Worm (Caenorhabditis elegans) whole organism, early embryonic: ENCODE data around the gene C33A11.2.

Experiments used
- B0310.2 ChIP-seq: sonication (generic microtip); optimal IDR thresholded peaks from 2 replicates; lab custom pipeline; 2016; ENCODE audit warnings: mild to moderate bottlenecking, missing genetic modification characterization, missing compliant biosample characterization
- F13C5.2 ChIP-seq: sonication (generic microtip); optimal IDR thresholded peaks from 2 replicates; lab custom pipeline; 2017; ENCODE audit warnings: mild to moderate bottlenecking, missing genetic modification characterization, inconsistent platforms, missing compliant biosample characterization
- aly-1 ChIP-seq: sonication (generic microtip); optimal IDR thresholded peaks from 2 replicates; lab custom pipeline; 2016; ENCODE audit warnings: missing genetic modification characterization, missing compliant biosample characterization
- ama-1 ChIP-seq: fragments of 150-350 bp; optimal IDR thresholded peaks from 2 replicates; lab custom pipeline; 2014
- ceh-13 ChIP-seq: fragments of 200-800 bp; sonication (Bioruptor generic); optimal IDR thresholded peaks from 2 replicates; lab custom pipeline; 2018; ENCODE audit warnings: mild to moderate bottlenecking, missing genetic modification characterization, missing compliant biosample characterization
- ceh-36 ChIP-seq: sonication (generic microtip); optimal IDR thresholded peaks from 2 replicates; lab custom pipeline; 2016; ENCODE audit warnings: missing genetic modification characterization, inconsistent platforms, missing compliant biosample characterization
- ets-7 ChIP-seq: sonication (generic microtip); optimal IDR thresholded peaks from 2 replicates; lab custom pipeline; 2016; ENCODE audit warnings: missing genotype, missing genetic modification characterization, missing compliant biosample characterization
- flt-1 ChIP-seq: fragments of 200-800 bp; sonication (Bioruptor generic); IDR thresholded peaks from 2 replicates; pipeline ENCODE4 v1.3.6; 2022; ENCODE audit warnings: missing genetic modification characterization, missing compliant biosample characterization
- hmbx-1 ChIP-seq: sonication (generic microtip); optimal IDR thresholded peaks from 2 replicates; lab custom pipeline; 2016; ENCODE audit warnings: mild to moderate bottlenecking, missing genetic modification characterization, missing compliant biosample characterization
- hmg-4 ChIP-seq: fragments of 200-800 bp; sonication (Bioruptor generic); optimal IDR thresholded peaks from 2 replicates; lab custom pipeline; 2018; ENCODE audit warnings: mild to moderate bottlenecking, missing genetic modification characterization, missing compliant biosample characterization
- hnd-1 ChIP-seq: sonication (generic microtip); optimal IDR thresholded peaks from 2 replicates; lab custom pipeline; 2016; ENCODE audit warnings: missing genetic modification characterization, missing compliant biosample characterization
- pes-1 ChIP-seq: fragments of 200-800 bp; sonication (Bioruptor generic); IDR thresholded peaks from 2 replicates; pipeline ENCODE4 v1.3.6; 2022; ENCODE audit warnings: missing genetic modification reagents, missing genetic modification characterization, missing compliant biosample characterization
- scrt-1 ChIP-seq: fragments of 200-800 bp; sonication (Bioruptor generic); IDR thresholded peaks from 2 replicates; pipeline ENCODE4 v1.3.6; 2022; ENCODE audit warnings: missing genetic modification characterization, missing compliant biosample characterization
- sea-1 ChIP-seq: fragments of 200-800 bp; sonication (Bioruptor generic); conservative IDR thresholded peaks from 2 replicates; pipeline ENCODE4 v1.3.6; 2022; ENCODE audit warnings: missing genetic modification characterization, missing compliant biosample characterization
- tbx-11 ChIP-seq: fragments of 200-800 bp; sonication (Bioruptor generic); IDR thresholded peaks from 2 replicates; pipeline ENCODE4 v1.3.6; 2022; ENCODE audit warnings: missing genetic modification characterization, missing compliant biosample characterization
- tbx-37 ChIP-seq: fragments of 200-800 bp; sonication (Bioruptor generic); conservative IDR thresholded peaks from 2 replicates; pipeline ENCODE4 v1.3.6; 2022; ENCODE audit warnings: missing genetic modification reagents, missing genetic modification characterization, missing compliant biosample characterization
- tra-4 ChIP-seq: sonication (generic microtip); optimal IDR thresholded peaks from 2 replicates; lab custom pipeline; 2017; ENCODE audit warnings: missing genetic modification characterization, missing compliant biosample characterization

The C33A11.2 gene

ce11 chrX:15365767-15366177 lies at the start of gene C33A11.2:
TSS of gene C33A11.2 (plus strand) at chrX:15365992.
- TF ChIP-seq F13C5.2 (tag; lab: Kevin White, UChicago) (no peak), flt-1 (GFP tag; lab: Robert Waterston, UW) (no peak), ceh-13 (GFP tag; lab: Kevin White, UChicago) (no peak), ceh-36 (no peak), B0310.2 (no peak)

- TF ChIP-seq hnd-1 (no peak), ama-1 (lab: Kevin White, UChicago) (no peak), hmg-4 (GFP tag; lab: Kevin White, UChicago) (no peak), scrt-1 (GFP tag; lab: Robert Waterston, UW) (no peak), flt-1 (GFP tag; lab: Robert Waterston, UW) (no peak), hmbx-1 (tag; lab: Kevin White, UChicago) (no peak), B0310.2 (no peak), tbx-11 (GFP tag; lab: Robert Waterston, UW) (no peak), ets-7 (tag; lab: Kevin White, UChicago) (no peak), F13C5.2 (tag; lab: Kevin White, UChicago) (no peak), ceh-36 (no peak), sea-1 (GFP tag; lab: Robert Waterston, UW) (no peak), tra-4 (tag; lab: Kevin White, UChicago) (no peak), pes-1 (GFP tag; lab: Robert Waterston, UW) (no peak), ceh-13 (GFP tag; lab: Kevin White, UChicago) (no peak), aly-1 (no peak), tbx-37 (no peak)
Observed at ce11 chrX:15317146-15317545, 48.6 kb upstream of the C33A11.2 start, which contains the start of gene glb-28. TSS of gene glb-28 (minus strand) at chrX:15317246.

ce11 chrX:15321217-15321616 lies 44.6 kb upstream of the C33A11.2 start:
- TF ChIP-seq aly-1 (no peak), pes-1 (GFP tag; lab: Robert Waterston, UW) (no peak), tbx-37 (no peak), tbx-11 (GFP tag; lab: Robert Waterston, UW) (no peak), F13C5.2 (tag; lab: Kevin White, UChicago) (no peak), ceh-13 (GFP tag; lab: Kevin White, UChicago) (no peak)

ce11 chrX:15321791-15322190 lies 44.0 kb upstream of the C33A11.2 start:
- TF ChIP-seq hmg-4 (GFP tag; lab: Kevin White, UChicago): no peak
- no peak for TF ChIP-seq pes-1 (GFP tag; lab: Robert Waterston, UW)
- TF ChIP-seq aly-1: no peak
- no peak for TF ChIP-seq hnd-1
- no peak for TF ChIP-seq tra-4 (tag; lab: Kevin White, UChicago)
- no peak for TF ChIP-seq scrt-1 (GFP tag; lab: Robert Waterston, UW)
- no peak for TF ChIP-seq ceh-13 (GFP tag; lab: Kevin White, UChicago)
- TF ChIP-seq tbx-37: no peak
- no peak for TF ChIP-seq tbx-11 (GFP tag; lab: Robert Waterston, UW)
- TF ChIP-seq ama-1 (lab: Kevin White, UChicago): no peak
- no peak for TF ChIP-seq B0310.2
- TF ChIP-seq ceh-36: no peak
- TF ChIP-seq ets-7 (tag; lab: Kevin White, UChicago): no peak

ce11 chrX:15325709-15326108 lies 40.1 kb upstream of the C33A11.2 start, which contains the start of gene Y15E3A.3:
TSS of gene Y15E3A.3 (minus strand) at chrX:15325809.
- TF ChIP-seq tbx-37 (no peak), aly-1 (no peak), flt-1 (GFP tag; lab: Robert Waterston, UW) (no peak), ceh-13 (GFP tag; lab: Kevin White, UChicago) (no peak), scrt-1 (GFP tag; lab: Robert Waterston, UW) (no peak), hnd-1 (no peak), hmg-4 (GFP tag; lab: Kevin White, UChicago) (no peak), tbx-11 (GFP tag; lab: Robert Waterston, UW) (no peak), ets-7 (tag; lab: Kevin White, UChicago) (no peak), pes-1 (GFP tag; lab: Robert Waterston, UW) (no peak), ama-1 (lab: Kevin White, UChicago) (no peak), sea-1 (GFP tag; lab: Robert Waterston, UW) (no peak), hmbx-1 (tag; lab: Kevin White, UChicago) (no peak), ceh-36 (no peak)

ce11 chrX:15327238-15327637 lies 38.6 kb upstream of the C33A11.2 start:
- TF ChIP-seq aly-1 (no peak), F13C5.2 (tag; lab: Kevin White, UChicago) (no peak), scrt-1 (GFP tag; lab: Robert Waterston, UW) (no peak), hnd-1 (no peak), ceh-36 (no peak), pes-1 (GFP tag; lab: Robert Waterston, UW) (no peak), hmbx-1 (tag; lab: Kevin White, UChicago) (no peak), tbx-37 (no peak), sea-1 (GFP tag; lab: Robert Waterston, UW) (no peak), flt-1 (GFP tag; lab: Robert Waterston, UW) (no peak), tbx-11 (GFP tag; lab: Robert Waterston, UW) (no peak), tra-4 (tag; lab: Kevin White, UChicago) (no peak), B0310.2 (no peak)

- TF ChIP-seq scrt-1 (GFP tag; lab: Robert Waterston, UW) (no peak), ama-1 (lab: Kevin White, UChicago) (no peak), B0310.2 (no peak), aly-1 (no peak), tbx-11 (GFP tag; lab: Robert Waterston, UW) (no peak), hmbx-1 (tag; lab: Kevin White, UChicago) (no peak), ceh-13 (GFP tag; lab: Kevin White, UChicago) (no peak), F13C5.2 (tag; lab: Kevin White, UChicago) (no peak), ets-7 (tag; lab: Kevin White, UChicago) (no peak), tra-4 (tag; lab: Kevin White, UChicago) (no peak), ceh-36 (no peak), sea-1 (GFP tag; lab: Robert Waterston, UW) (no peak), hmg-4 (GFP tag; lab: Kevin White, UChicago) (no peak), hnd-1 (no peak), pes-1 (GFP tag; lab: Robert Waterston, UW) (no peak), flt-1 (GFP tag; lab: Robert Waterston, UW) (no peak), tbx-37 (no peak)
Observed at ce11 chrX:15328343-15328742, 37.4 kb upstream of the C33A11.2 start.
